Fruit fly (Drosophila melanogaster) whole organism, embryonic: ENCODE measurements around the gene usp.

Experiments
- Aef1 ChIP-seq: fragments of 200-800 bp; sonication (Bioruptor generic); IDR thresholded peaks from 3 replicates; pipeline ENCODE4 v1.3.6; 2022; ENCODE audit warnings: missing biosample characterization, missing genetic modification characterization
- BtbVII ChIP-seq: fragments of 200-800 bp; sonication (Bioruptor generic); optimal IDR thresholded peaks from 3 replicates; lab custom pipeline; 2017; ENCODE audit warnings: missing biosample characterization, mild to moderate bottlenecking, missing genetic modification characterization
- CG10462 ChIP-seq: fragments of 200-800 bp; sonication (Bioruptor generic); optimal IDR thresholded peaks from 2 replicates; lab custom pipeline; 2016; ENCODE audit warnings: missing biosample characterization, missing genetic modification characterization
- CG10979 ChIP-seq: fragments of 200-800 bp; sonication (Bioruptor generic); optimal IDR thresholded peaks from 2 replicates; lab custom pipeline; 2018; ENCODE audit warnings: missing biosample characterization, mild to moderate bottlenecking, missing genetic modification characterization, moderate library complexity
- CG13624 ChIP-seq: fragments of 200-800 bp; sonication (Bioruptor generic); optimal IDR thresholded peaks from 2 replicates; lab custom pipeline; 2016; ENCODE audit warnings: missing biosample characterization, missing genetic modification characterization
- CG1602 ChIP-seq: fragments of 200-800 bp; sonication (Bioruptor generic); optimal IDR thresholded peaks from 3 replicates; lab custom pipeline; 2016; ENCODE audit warnings: missing biosample characterization, missing genetic modification characterization
- CG16779 ChIP-seq: fragments of 200-800 bp; sonication (Bioruptor generic); IDR thresholded peaks from 2 replicates; pipeline ENCODE4 v1.3.6; 2022; ENCODE audit warnings: missing biosample characterization, missing genetic modification characterization
- CG16863 ChIP-seq: fragments of 200-800 bp; sonication (Bioruptor generic); optimal IDR thresholded peaks from 3 replicates; lab custom pipeline; 2016; ENCODE audit warnings: missing biosample characterization, missing genetic modification characterization
- CG18619 ChIP-seq: fragments of 200-800 bp; sonication (Bioruptor generic); optimal IDR thresholded peaks from 3 replicates; lab custom pipeline; 2017; ENCODE audit warnings: missing biosample characterization, mild to moderate bottlenecking, missing genetic modification characterization
- CG2120 ChIP-seq: fragments of 200-800 bp; sonication (Bioruptor generic); optimal IDR thresholded peaks from 3 replicates; lab custom pipeline; 2016; ENCODE audit warnings: missing biosample characterization, missing genetic modification characterization
- CG2199 ChIP-seq: fragments of 200-800 bp; sonication (Bioruptor generic); IDR thresholded peaks from 3 replicates; pipeline ENCODE4 v1.3.6; 2022; ENCODE audit warnings: missing biosample characterization, missing genetic modification characterization
- CG32772 ChIP-seq: fragments of 200-800 bp; sonication (Bioruptor generic); IDR thresholded peaks from 2 replicates; pipeline ENCODE4 v1.3.6; 2022; ENCODE audit warnings: missing biosample characterization, missing genetic modification characterization
- CG3847 ChIP-seq: fragments of 200-800 bp; sonication (Bioruptor generic); IDR thresholded peaks from 2 replicates; pipeline ENCODE4 v1.3.6; 2022; ENCODE audit warnings: missing biosample characterization, missing genetic modification characterization
- CG5245 ChIP-seq: fragments of 200-800 bp; sonication (Bioruptor generic); optimal IDR thresholded peaks from 3 replicates; lab custom pipeline; 2016; ENCODE audit warnings: missing biosample characterization, missing genetic modification characterization
- CG6175 ChIP-seq: fragments of 200-800 bp; sonication (Bioruptor generic); IDR thresholded peaks from 3 replicates; pipeline ENCODE4 v1.3.6; 2022; ENCODE audit warnings: missing biosample characterization, missing genetic modification characterization
- CG6254 ChIP-seq: fragments of 200-800 bp; sonication (Bioruptor generic); optimal IDR thresholded peaks from 3 replicates; lab custom pipeline; 2017; ENCODE audit warnings: mild to moderate bottlenecking, missing biosample characterization, missing genetic modification reagents, missing genetic modification characterization
- CG6654 ChIP-seq: fragments of 200-800 bp; sonication (Bioruptor generic); optimal IDR thresholded peaks from 2 replicates; lab custom pipeline; 2017; ENCODE audit warnings: missing biosample characterization, mild to moderate bottlenecking, missing genetic modification characterization
- CG6854 ChIP-seq: fragments of 200-800 bp; sonication (Bioruptor generic); optimal IDR thresholded peaks from 3 replicates; lab custom pipeline; 2017; ENCODE audit warnings: missing biosample characterization, mild to moderate bottlenecking, missing genetic modification characterization
- CG7928 ChIP-seq: fragments of 200-800 bp; sonication (Bioruptor generic); optimal IDR thresholded peaks from 2 replicates; lab custom pipeline; 2017; ENCODE audit warnings: missing biosample characterization, mild to moderate bottlenecking, missing genetic modification characterization
- CG8359 ChIP-seq: fragments of 200-800 bp; sonication (Bioruptor generic); optimal IDR thresholded peaks from 2 replicates; lab custom pipeline; 2017; ENCODE audit warnings: missing biosample characterization, mild to moderate bottlenecking, missing genetic modification characterization, borderline replicate concordance
- CG9817 ChIP-seq: fragments of 200-800 bp; sonication (Bioruptor generic); optimal IDR thresholded peaks from 2 replicates; lab custom pipeline; 2018; ENCODE audit warnings: missing biosample characterization, mild to moderate bottlenecking, missing genetic modification characterization, moderate library complexity
- Chrac-16 ChIP-seq: fragments of 200-800 bp; sonication (Bioruptor generic); optimal IDR thresholded peaks from 3 replicates; lab custom pipeline; 2016; ENCODE audit warnings: missing biosample characterization, missing genetic modification characterization
- Dad ChIP-seq: fragments of 200-800 bp; sonication (Bioruptor generic); optimal IDR thresholded peaks from 3 replicates; lab custom pipeline; 2016; ENCODE audit warnings: missing biosample characterization, missing genetic modification characterization
- Fer1 ChIP-seq: fragments of 200-800 bp; sonication (Bioruptor generic); optimal IDR thresholded peaks from 2 replicates; lab custom pipeline; 2017; ENCODE audit warnings: missing biosample characterization, mild to moderate bottlenecking, missing genetic modification characterization
- H2.0 ChIP-seq: fragments of 200-800 bp; sonication (Bioruptor generic); IDR thresholded peaks from 2 replicates; pipeline ENCODE4 v1.3.6; 2022; ENCODE audit warnings: missing biosample characterization, missing genetic modification characterization
- HmgD ChIP-seq: fragments of 200-800 bp; sonication (Bioruptor generic); optimal IDR thresholded peaks from 3 replicates; lab custom pipeline; 2016; ENCODE audit warnings: missing biosample characterization, missing genetic modification characterization
- Hmr ChIP-seq: fragments of 200-800 bp; sonication (Bioruptor generic); optimal IDR thresholded peaks from 3 replicates; lab custom pipeline; 2017; ENCODE audit warnings: mild to moderate bottlenecking, missing biosample characterization, missing genetic modification reagents, missing genetic modification characterization
- NK7.1 ChIP-seq: fragments of 200-800 bp; sonication (Bioruptor generic); optimal IDR thresholded peaks from 3 replicates; lab custom pipeline; 2016; ENCODE audit warnings: missing biosample characterization, missing genetic modification characterization
- Nf-YB ChIP-seq: fragments of 200-800 bp; sonication (Bioruptor generic); optimal IDR thresholded peaks from 3 replicates; lab custom pipeline; 2019; ENCODE audit warnings: missing biosample characterization, mild to moderate bottlenecking, missing genetic modification characterization, moderate library complexity
- Nf-YC ChIP-seq: fragments of 200-800 bp; optimal IDR thresholded peaks from 3 replicates; lab custom pipeline; 2019; ENCODE audit warnings: missing biosample characterization, mild to moderate bottlenecking, missing genetic modification characterization, moderate library complexity
- TFAM ChIP-seq: fragments of 200-800 bp; sonication (Bioruptor generic); optimal IDR thresholded peaks from 2 replicates; lab custom pipeline; 2017; ENCODE audit warnings: missing biosample characterization, missing genetic modification characterization, inconsistent platforms
- Tbp ChIP-seq: fragments of >200 bp; optimal IDR thresholded peaks from 2 replicates; lab custom pipeline; 2018; ENCODE audit warnings: missing biosample characterization, missing genetic modification characterization
- amos ChIP-seq: fragments of 200-800 bp; sonication (Bioruptor generic); IDR thresholded peaks from 2 replicates; pipeline ENCODE4 v1.3.6; 2022; ENCODE audit warnings: missing biosample characterization, missing genetic modification characterization; ENCODE audit not compliant: partially characterized antibody
- ara ChIP-seq: fragments of 200-800 bp; sonication (Bioruptor generic); IDR thresholded peaks from 2 replicates; pipeline ENCODE4 v1.3.6; 2022; ENCODE audit warnings: missing biosample characterization, missing genetic modification characterization
- ato ChIP-seq: fragments of 200-800 bp; sonication (Bioruptor generic); IDR thresholded peaks from 2 replicates; pipeline ENCODE4 v1.3.6; 2022; ENCODE audit warnings: missing biosample characterization, missing genetic modification characterization; ENCODE audit not compliant: partially characterized antibody
- cad ChIP-seq: fragments of >200 bp; optimal IDR thresholded peaks from 2 replicates; lab custom pipeline; 2017; ENCODE audit warnings: missing biosample characterization, missing genetic modification characterization
- da ChIP-seq: fragments of 200-800 bp; sonication (Bioruptor generic); optimal IDR thresholded peaks from 2 replicates; lab custom pipeline; 2016; ENCODE audit warnings: missing biosample characterization, missing genetic modification characterization
- dmrt99B ChIP-seq: fragments of 200-800 bp; sonication (Bioruptor generic); optimal IDR thresholded peaks from 2 replicates; lab custom pipeline; 2018; ENCODE audit warnings: missing biosample characterization, mild to moderate bottlenecking, missing genetic modification characterization, moderate library complexity
- exex ChIP-seq: fragments of 200-800 bp; sonication (Bioruptor generic); optimal IDR thresholded peaks from 4 replicates; lab custom pipeline; 2018; ENCODE audit warnings: missing biosample characterization, mild to moderate bottlenecking, missing genetic modification characterization, moderate library complexity
- jigr1 ChIP-seq: fragments of 200-800 bp; sonication (Bioruptor generic); IDR thresholded peaks from 3 replicates; pipeline ENCODE4 v1.3.6; 2022; ENCODE audit warnings: missing biosample characterization, missing genetic modification characterization
- kni ChIP-seq: fragments of 200-800 bp; sonication (Bioruptor generic); optimal IDR thresholded peaks from 3 replicates; lab custom pipeline; 2017; ENCODE audit warnings: mild to moderate bottlenecking, missing biosample characterization, missing genetic modification reagents, missing genetic modification characterization
- lab ChIP-seq: fragments of 200-800 bp; sonication (Bioruptor generic); optimal IDR thresholded peaks from 3 replicates; lab custom pipeline; 2017; ENCODE audit warnings: missing biosample characterization, missing genetic modification characterization, mild to moderate bottlenecking, moderate library complexity, missing genetic modification reagents
- lola ChIP-seq, 3 experiments: fragments of >200 bp in 2 of 3; fragments of 200-800 bp in 1 of 3; sonication (Bioruptor generic) in 1 of 3; optimal IDR thresholded peaks; 2 replicates each; lab custom pipeline; 2017 to 2019; ENCODE audit warnings: missing biosample characterization in 3 of 3, missing genetic modification characterization in 3 of 3, mild to moderate bottlenecking in 1 of 3, moderate library complexity in 1 of 3
- oc ChIP-seq: fragments of 200-800 bp; sonication (Bioruptor generic); optimal IDR thresholded peaks from 2 replicates; lab custom pipeline; 2018; ENCODE audit warnings: missing biosample characterization, mild to moderate bottlenecking, missing genetic modification characterization, moderate library complexity
- pnt ChIP-seq: fragments of 200-800 bp; sonication (Bioruptor generic); optimal IDR thresholded peaks from 3 replicates; lab custom pipeline; 2016; ENCODE audit warnings: missing biosample characterization, missing genetic modification characterization
- rib ChIP-seq: fragments of 200-800 bp; sonication (Bioruptor generic); IDR thresholded peaks from 2 replicates; pipeline ENCODE4 v1.3.6; 2022; ENCODE audit warnings: missing biosample characterization, missing genetic modification characterization
- row ChIP-seq: fragments of 200-800 bp; sonication (Bioruptor generic); IDR thresholded peaks from 3 replicates; pipeline ENCODE4 v1.3.6; 2022; ENCODE audit warnings: missing biosample characterization, missing genetic modification characterization
- slou ChIP-seq: fragments of 200-800 bp; sonication (Bioruptor generic); optimal IDR thresholded peaks from 3 replicates; lab custom pipeline; 2016; ENCODE audit warnings: missing biosample characterization, missing genetic modification characterization
- sr ChIP-seq: fragments of 200-800 bp; sonication (Bioruptor generic); IDR thresholded peaks from 3 replicates; pipeline ENCODE4 v1.3.6; 2022; ENCODE audit warnings: missing biosample characterization, missing genetic modification characterization
- twi ChIP-seq: fragments of 200-800 bp; optimal IDR thresholded peaks from 2 replicates; lab custom pipeline; 2019; ENCODE audit warnings: missing biosample characterization, mild to moderate bottlenecking, missing genetic modification characterization, moderate library complexity
- wor ChIP-seq: fragments of 200-800 bp; sonication (Bioruptor generic); IDR thresholded peaks from 2 replicates; pipeline ENCODE4 v1.3.6; 2022; ENCODE audit warnings: missing biosample characterization, missing genetic modification characterization
- zf30C ChIP-seq: fragments of 200-800 bp; sonication (Bioruptor generic); optimal IDR thresholded peaks from 3 replicates; lab custom pipeline; 2018; ENCODE audit warnings: missing biosample characterization, mild to moderate bottlenecking, missing genetic modification characterization

Gene usp

DNA sequence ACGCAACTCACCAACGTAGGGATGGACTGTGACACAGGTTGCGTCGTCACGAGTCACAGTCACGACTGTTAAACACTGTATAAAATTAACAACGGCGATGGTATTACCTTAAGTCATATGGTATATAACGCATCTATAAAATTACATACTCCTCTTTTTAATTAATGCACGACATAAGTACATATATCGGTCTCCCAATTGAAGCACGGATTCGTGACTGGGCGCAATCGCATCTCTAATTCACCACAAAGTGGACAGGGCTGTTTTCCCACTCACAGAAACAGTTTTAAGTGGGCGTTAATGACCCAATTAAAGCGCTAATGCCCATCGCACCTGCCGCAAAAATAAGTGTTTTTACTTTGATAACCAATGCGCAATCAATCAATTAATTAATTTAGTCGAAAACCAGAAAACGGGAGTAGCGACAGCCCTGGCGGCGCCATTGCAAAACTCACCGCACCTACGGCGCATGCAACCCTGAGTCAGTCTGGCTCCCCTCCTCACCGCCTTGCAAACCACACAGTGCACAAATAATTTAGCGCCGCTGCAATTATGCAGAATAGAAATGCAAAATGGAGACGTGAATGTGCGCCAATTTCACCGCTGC lies 696 bp downstream of the usp start, which contains the start of gene CG4313 (continued):
- TF ChIP-seq CG10979 (tag; lab: Kevin White, UChicago) (peak; percentile 55), ara (GFP tag; lab: Robert Waterston, UW) (peak; percentile 50; the same call in 1 of the 2 replicates), HmgD (no peak), ato (GFP tag; lab: Robert Waterston, UW) (peak; percentile 68), Dad (peak; percentile 35), Fer1 (GFP tag; lab: Kevin White, UChicago) (peak; percentile 63), Chrac-16 (peak; percentile 63), CG1602 (GFP tag; lab: Kevin White, UChicago) (peak; percentile 67), CG2199 (GFP tag; lab: Robert Waterston, UW) (no peak), CG13624 (GFP tag; lab: Kevin White, UChicago) (peak; percentile 80), CG6175 (GFP tag; lab: Robert Waterston, UW) (no peak), row (GFP tag; lab: Robert Waterston, UW) (peak; percentile 95), CG32772 (GFP tag; lab: Robert Waterston, UW) (peak; percentile 71), CG3847 (peak; percentile 84), CG6854 (no peak), slou (GFP tag; lab: Kevin White, UChicago) (no peak), CG9817 (tag; lab: Kevin White, UChicago) (peak; percentile 80), CG7928 (GFP tag; lab: Kevin White, UChicago) (peak; percentile 83), CG5245 (GFP tag; lab: Kevin White, UChicago) (peak; percentile 58), H2.0 (GFP tag; lab: Robert Waterston, UW) (peak; percentile 42; the same call in 1 of the 2 replicates), cad (GFP tag; lab: Kevin White, UChicago) (no peak), wor (GFP tag; lab: Robert Waterston, UW) (peak; percentile 11; the same call in 1 of the 2 replicates), Tbp (GFP tag; lab: Kevin White, UChicago) (no peak), amos (peak; percentile 83), oc (tag; lab: Kevin White, UChicago) (no peak), NK7.1 (GFP tag; lab: Kevin White, UChicago) (peak; percentile 26), CG18619 (GFP tag; lab: Kevin White, UChicago) (peak; percentile 60), zf30C (no peak), CG16779 (no peak), twi (peak; percentile 49), exex (tag; lab: Kevin White, UChicago) (no peak), CG16863 (peak; percentile 55), rib (GFP tag; lab: Robert Waterston, UW) (no peak), CG8359 (GFP tag; lab: Kevin White, UChicago) (no peak), lab (GFP tag; lab: Kevin White, UChicago) (peak; percentile 63), CG2120 (GFP tag; lab: Kevin White, UChicago) (peak; percentile 83), Hmr (GFP tag; lab: Kevin White, UChicago) (peak; percentile 70), da (GFP tag; lab: Kevin White, UChicago) (peak; percentile 20)

DNA sequence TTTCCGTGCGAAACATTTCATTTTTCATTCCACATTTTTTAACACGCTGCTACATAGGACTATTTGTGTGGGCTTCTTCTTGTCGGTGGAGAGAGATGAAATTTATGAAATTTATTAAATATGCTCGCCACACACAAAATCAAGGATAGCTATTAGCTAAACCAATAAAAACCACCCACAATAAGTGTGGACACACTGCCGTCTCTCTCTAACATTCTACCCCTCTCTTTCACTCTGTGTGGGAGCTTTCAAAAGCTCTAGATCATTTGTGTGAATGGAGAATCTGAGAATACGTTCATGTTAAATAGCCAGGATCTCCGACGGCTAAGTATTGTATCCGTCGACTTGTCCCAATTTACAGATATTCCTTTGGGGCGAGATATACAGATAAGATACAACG lies 4.5 kb downstream of the usp start:
- no peak for TF ChIP-seq CG6654
- TF ChIP-seq jigr1 (GFP tag; lab: Robert Waterston, UW): no peak
- no peak for TF ChIP-seq CG10462 (GFP tag; lab: Kevin White, UChicago)
- TF ChIP-seq sr (GFP tag; lab: Robert Waterston, UW): peak; percentile 74; the same call in 2 of the 3 replicates
- no peak for TF ChIP-seq BtbVII
- TF ChIP-seq lola (GFP tag; optimal IDR thresholded peaks at IDR 0.05; lab: Kevin White, UChicago): no peak
- peak; percentile 83 for TF ChIP-seq Nf-YC (tag; lab: Kevin White, UChicago)
- no peak for TF ChIP-seq Aef1
- no peak for TF ChIP-seq pnt (GFP tag; lab: Kevin White, UChicago)
- no peak for TF ChIP-seq kni (GFP tag; lab: Kevin White, UChicago)
- TF ChIP-seq CG6254 (GFP tag; lab: Kevin White, UChicago): no peak
- no peak for TF ChIP-seq TFAM (GFP tag; lab: Kevin White, UChicago)
- TF ChIP-seq CG32772 (GFP tag; lab: Robert Waterston, UW): no peak
- TF ChIP-seq dmrt99B: no peak
- peak; percentile 73 for TF ChIP-seq Nf-YB
